Worm (Caenorhabditis elegans) whole organism, mixed stage, embryonic: ENCODE data around the gene col-3.

Source experiments
- nhr-12 ChIP-seq: fragments of 150-350 bp; optimal IDR thresholded peaks from 2 replicates; lab custom pipeline; 2014; ENCODE audit warnings: missing biosample characterization, missing genetic modification characterization
- nhr-28 ChIP-seq: fragments of 150-350 bp; optimal IDR thresholded peaks from 2 replicates; lab custom pipeline; 2014; ENCODE audit warnings: missing biosample characterization, missing genetic modification characterization

ce11 chrIV:8825997-8826605, 1.5 kb downstream of the col-3 start:
- TF ChIP-seq nhr-12 (no peak), nhr-28 (tag; lab: Kevin White, UChicago) (no peak)
